Worm (Caenorhabditis elegans): ENCODE data around the gene F56D6.6.

DNA sequence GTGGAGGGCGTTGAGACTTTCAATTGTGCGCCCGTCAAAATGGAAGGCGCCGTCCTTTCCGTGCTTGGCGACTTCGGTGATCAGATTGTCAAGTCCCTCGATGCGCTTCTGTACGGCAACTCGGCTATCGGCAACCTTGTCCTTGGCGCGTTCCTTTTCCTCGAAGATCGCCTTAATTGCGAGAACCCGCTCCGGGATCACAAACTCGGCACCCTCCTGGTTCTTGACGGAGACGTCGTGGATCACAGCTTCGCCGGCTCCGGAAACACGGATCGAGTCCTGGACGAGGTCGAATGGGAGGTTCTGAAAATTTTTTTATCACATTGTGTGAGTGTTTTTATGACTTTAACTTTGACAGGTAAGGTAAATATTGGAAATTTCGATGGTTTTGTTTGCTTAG, 29.9 kb upstream of the F56D6.6 start:
- TF ChIP-seq nfya-1 (tag; optimal IDR thresholded peaks at IDR 0.05) (no peak), ref-2 (tag; optimal IDR thresholded peaks at IDR 0.05) (no peak), tbx-2 (tag; optimal IDR thresholded peaks at IDR 0.05) (no peak), gmeb-2 (tag; optimal IDR thresholded peaks at IDR 0.05) (no peak)
